Worm (Caenorhabditis elegans): ENCODE data around the gene fbxb-105.

The fbxb-105 gene

ce11 chrII:2754595-2754994 lies 16.1 kb downstream of the fbxb-105 start:
- TF ChIP-seq unc-62 (GFP tag; optimal IDR thresholded peaks at IDR 0.05), result no peak

- TF ChIP-seq nhr-28 (tag; optimal IDR thresholded peaks at IDR 0.05) (no peak), pha-4 (tag; optimal IDR thresholded peaks at IDR 0.05) (no peak), sptf-1 (tag; optimal IDR thresholded peaks at IDR 0.05) (no peak), nhr-2 (tag; optimal IDR thresholded peaks at IDR 0.05) (no peak), lin-32 (GFP tag; optimal IDR thresholded peaks at IDR 0.05) (no peak)
Observed at ce11 chrII:2752999-2753398, 17.7 kb downstream of the fbxb-105 start, which contains the start of gene F29A7.3. Gene F29A7.3, plus strand, starts transcription at chrII:2753299.

- no peak for TF ChIP-seq drap-1 (GFP tag; optimal IDR thresholded peaks at IDR 0.05)
- no peak for TF ChIP-seq bed-3 (GFP tag; optimal IDR thresholded peaks at IDR 0.05)
- peak; percentile 2 for TF ChIP-seq hlh-1 (tag; optimal IDR thresholded peaks at IDR 0.05)
- TF ChIP-seq unc-39 (tag; optimal IDR thresholded peaks at IDR 0.05), result no peak
- TF ChIP-seq mls-2 (tag; optimal IDR thresholded peaks at IDR 0.05), result no peak
- peak; percentile 36 for TF ChIP-seq mep-1 (tag; optimal IDR thresholded peaks at IDR 0.05)
- no peak for TF ChIP-seq lin-32 (GFP tag; optimal IDR thresholded peaks at IDR 0.05)
- TF ChIP-seq ces-1 (GFP tag; optimal IDR thresholded peaks at IDR 0.05), result peak; percentile 74
- TF ChIP-seq snpc-4 (tag; optimal IDR thresholded peaks at IDR 0.05), result no peak
- peak; percentile 46 for TF ChIP-seq ham-2 (GFP tag; optimal IDR thresholded peaks at IDR 0.05)
- no peak for TF ChIP-seq nhr-237 (tag; optimal IDR thresholded peaks at IDR 0.05)
- peak; percentile 51 for TF ChIP-seq lin-13 (tag; optimal IDR thresholded peaks at IDR 0.05)
- TF ChIP-seq nhr-76 (tag; optimal IDR thresholded peaks at IDR 0.05), result no peak
- TF ChIP-seq sptf-1 (tag; optimal IDR thresholded peaks at IDR 0.05), result peak; percentile 65
- TF ChIP-seq elt-1 (tag; optimal IDR thresholded peaks at IDR 0.05; ENCODE audit: borderline replicate concordance, insufficient read depth), result no peak
- no peak for TF ChIP-seq zip-8 (tag; optimal IDR thresholded peaks at IDR 0.05)
- no peak for TF ChIP-seq nhr-12 (tag; optimal IDR thresholded peaks at IDR 0.05)
- no peak for TF ChIP-seq nhr-28 (tag; optimal IDR thresholded peaks at IDR 0.05)
- TF ChIP-seq ceh-43 (GFP tag; optimal IDR thresholded peaks at IDR 0.05), result no peak
- peak; percentile 18 for TF ChIP-seq pha-4 (tag; optimal IDR thresholded peaks at IDR 0.05)
- TF ChIP-seq M03D4.4 (tag; optimal IDR thresholded peaks at IDR 0.05), result peak; percentile 20
- no peak for TF ChIP-seq sem-2 (GFP tag; optimal IDR thresholded peaks at IDR 0.05)
Observed at ce11 chrII:2752536-2752935, 18.2 kb downstream of the fbxb-105 start, which contains the start of gene F29A7.6. Gene F29A7.6, minus strand, starts transcription at chrII:2752611.

- no peak for TF ChIP-seq blmp-1 (tag; optimal IDR thresholded peaks at IDR 0.05)
- no peak for TF ChIP-seq nhr-12 (tag; optimal IDR thresholded peaks at IDR 0.05)
- no peak for TF ChIP-seq sem-2 (GFP tag; optimal IDR thresholded peaks at IDR 0.05)
- no peak for TF ChIP-seq mls-2 (tag; optimal IDR thresholded peaks at IDR 0.05)
Observed at ce11 chrII:2751278-2751677, 19.4 kb downstream of the fbxb-105 start.

- no peak for TF ChIP-seq ces-1 (GFP tag; optimal IDR thresholded peaks at IDR 0.05)
- no peak for TF ChIP-seq mep-1 (tag; optimal IDR thresholded peaks at IDR 0.05)
- TF ChIP-seq flh-1 (GFP tag; optimal IDR thresholded peaks at IDR 0.05), result no peak
- TF ChIP-seq nhr-76 (tag; optimal IDR thresholded peaks at IDR 0.05), result no peak
- no peak for TF ChIP-seq snpc-4 (tag; optimal IDR thresholded peaks at IDR 0.05)
- no peak for TF ChIP-seq cnd-1 (tag; optimal IDR thresholded peaks at IDR 0.05)
Observed at ce11 chrII:2749595-2750048, 21.1 kb downstream of the fbxb-105 start, which contains the start of gene F29A7.4. Gene F29A7.4, plus strand, starts transcription at chrII:2749998.

- TF ChIP-seq mep-1 (tag; optimal IDR thresholded peaks at IDR 0.05), result peak; percentile 48
- TF ChIP-seq unc-62 (GFP tag; optimal IDR thresholded peaks at IDR 0.05), result peak; percentile 73
- TF ChIP-seq sptf-1 (tag; optimal IDR thresholded peaks at IDR 0.05), result no peak
- TF ChIP-seq M03D4.4 (tag; optimal IDR thresholded peaks at IDR 0.05), result no peak
- peak; percentile 80 for TF ChIP-seq ces-1 (GFP tag; optimal IDR thresholded peaks at IDR 0.05)
- no peak for TF ChIP-seq nhr-237 (tag; optimal IDR thresholded peaks at IDR 0.05)
- no peak for TF ChIP-seq pha-4 (tag; optimal IDR thresholded peaks at IDR 0.05)
Observed at ce11 chrII:2747956-2748621, 22.6 kb downstream of the fbxb-105 start.
